Fruit fly (Drosophila melanogaster): ENCODE results near the gene Cht11.
A peak's percentile ranks its signal among the peaks of the same experiment; 100 is the strongest.

Cht11 gene

DNA sequence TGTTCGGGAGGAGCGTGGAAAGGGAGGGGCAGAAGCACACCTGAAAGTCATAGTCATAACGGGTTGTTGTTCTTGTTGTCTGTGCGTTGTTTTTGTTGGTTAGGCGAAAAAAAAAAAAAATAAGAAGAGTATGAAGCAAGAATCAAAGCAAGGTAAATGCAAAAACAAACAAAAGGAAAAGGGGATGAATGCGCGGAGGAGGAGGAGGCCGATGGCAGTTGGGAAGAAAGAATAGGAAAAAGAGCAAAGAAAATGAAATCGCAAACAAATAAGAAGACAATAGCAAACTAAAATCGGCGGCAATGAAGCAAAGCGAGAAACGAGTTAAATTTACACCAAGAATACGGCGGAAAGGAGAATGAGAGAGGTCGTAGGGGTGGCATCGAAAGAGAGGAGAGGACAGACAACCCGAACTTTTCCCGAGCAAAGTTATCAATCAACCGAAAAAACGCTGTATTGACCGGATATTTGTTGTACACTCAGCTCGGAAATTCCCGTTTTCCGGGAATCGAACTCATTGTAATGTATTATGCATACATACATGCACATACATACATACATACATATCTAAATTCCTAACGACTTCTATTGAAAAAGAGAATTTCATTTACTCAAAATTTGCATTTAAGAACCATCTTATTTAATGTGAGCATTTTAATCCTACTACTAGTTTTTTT, 11.2 kb upstream of the Cht11 start (continued):
- 0 out of 2 replicates have a peak, but pooled peaks have one; percentile 28 for TF ChIP-seq CG14441 (GFP tag; IDR thresholded peaks at IDR 0.05)
- TF ChIP-seq CG30403 (GFP tag; optimal IDR thresholded peaks at IDR 0.05), result peak; percentile 1
- no peak for TF ChIP-seq CG2889 (GFP tag; IDR thresholded peaks at IDR 0.05)
- TF ChIP-seq CG31441 (GFP tag; IDR thresholded peaks at IDR 0.05), result peak; percentile 49
- no peak for TF ChIP-seq BEAF-32 (GFP tag; optimal IDR thresholded peaks at IDR 0.05)
- peak; percentile 4 for TF ChIP-seq CG1603 (tag; optimal IDR thresholded peaks at IDR 0.05)
- peak; percentile 20 for TF ChIP-seq CG7839 (tag; optimal IDR thresholded peaks at IDR 0.05)
- TF ChIP-seq Nf-YB (GFP tag; optimal IDR thresholded peaks at IDR 0.05), result no peak
- TF ChIP-seq Poxn (GFP tag; IDR thresholded peaks at IDR 0.05), result no peak
- no peak for TF ChIP-seq peb (GFP tag; IDR thresholded peaks at IDR 0.05)
- peak; percentile 27 to 69 for TF ChIP-seq Trl (optimal IDR thresholded peaks at IDR 0.05)
- TF ChIP-seq Trl (GFP tag; optimal IDR thresholded peaks at IDR 0.05), result no peak
- TF ChIP-seq CrebB (tag; optimal IDR thresholded peaks at IDR 0.05), result no peak
- TF ChIP-seq grau (tag; optimal IDR thresholded peaks at IDR 0.05), result peak; percentile 27
- TF ChIP-seq CG6689 (GFP tag; IDR thresholded peaks at IDR 0.05), result peak; percentile 26; the same call in 1 of the 2 replicates
- TF ChIP-seq CG13296 (GFP tag; optimal IDR thresholded peaks at IDR 0.05), result no peak
- TF ChIP-seq Dp (GFP tag; optimal IDR thresholded peaks at IDR 0.05), result no peak
- TF ChIP-seq CG12155 (GFP tag; optimal IDR thresholded peaks at IDR 0.05), result no peak
- no peak for TF ChIP-seq CG13424 (tag; optimal IDR thresholded peaks at IDR 0.05)
- no peak for TF ChIP-seq Bdp1 (GFP tag; optimal IDR thresholded peaks at IDR 0.05)
- TF ChIP-seq CG17359 (tag; optimal IDR thresholded peaks at IDR 0.05), result peak; percentile 36
- TF ChIP-seq CG3163 (GFP tag; optimal IDR thresholded peaks at IDR 0.05), result no peak
- TF ChIP-seq phol (tag; optimal IDR thresholded peaks at IDR 0.05), result peak; percentile 53
- TF ChIP-seq zf30C (GFP tag; optimal IDR thresholded peaks at IDR 0.05), result no peak
- no peak for TF ChIP-seq CG7357 (GFP tag; IDR thresholded peaks at IDR 0.05)
- TF ChIP-seq CG8359 (GFP tag; optimal IDR thresholded peaks at IDR 0.05; ENCODE audit: borderline replicate concordance), result no peak
- TF ChIP-seq PHDP (tag; optimal IDR thresholded peaks at IDR 0.05), result no peak
- no peak for TF ChIP-seq Doc3 (GFP tag; IDR thresholded peaks at IDR 0.05; ENCODE audit: partially characterized antibody)
- TF ChIP-seq CG1832 (GFP tag; optimal IDR thresholded peaks at IDR 0.05), result no peak
- TF ChIP-seq D19A (tag; optimal IDR thresholded peaks at IDR 0.05), result peak; percentile 31
- TF ChIP-seq sqz (GFP tag; optimal IDR thresholded peaks at IDR 0.05), result no peak
- TF ChIP-seq fd96Cb (tag; optimal IDR thresholded peaks at IDR 0.05), result peak; percentile 35
- no peak for TF ChIP-seq D (optimal IDR thresholded peaks at IDR 0.05)
- TF ChIP-seq D (GFP tag; optimal IDR thresholded peaks at IDR 0.05), result no peak
- TF ChIP-seq CG32532 (GFP tag; IDR thresholded peaks at IDR 0.05), result no peak
- TF ChIP-seq slou (GFP tag; optimal IDR thresholded peaks at IDR 0.05), result no peak
- TF ChIP-seq Rx (GFP tag; IDR thresholded peaks at IDR 0.05), result no peak
- peak; percentile 23 for TF ChIP-seq tap (tag; optimal IDR thresholded peaks at IDR 0.05)
- peak; percentile 23 for TF ChIP-seq CG15514 (GFP tag; optimal IDR thresholded peaks at IDR 0.05)
- TF ChIP-seq CG10274 (GFP tag; optimal IDR thresholded peaks at IDR 0.05), result no peak
- TF ChIP-seq CG6765 (GFP tag; optimal IDR thresholded peaks at IDR 0.05), result no peak
- TF ChIP-seq bigmax (GFP tag; optimal IDR thresholded peaks at IDR 0.05), result no peak
- TF ChIP-seq CG13624 (GFP tag; optimal IDR thresholded peaks at IDR 0.05), result no peak
- no peak for TF ChIP-seq HLH3B (GFP tag; IDR thresholded peaks at IDR 0.05)
- no peak for TF ChIP-seq pan (optimal IDR thresholded peaks at IDR 0.05)
- no peak for TF ChIP-seq pan (GFP tag; optimal IDR thresholded peaks at IDR 0.05 in 1 of 2, IDR thresholded peaks at IDR 0.05 in 1 of 2)
- peak; percentile 13 for TF ChIP-seq psq (GFP tag; optimal IDR thresholded peaks at IDR 0.05)
- no peak for TF ChIP-seq NfI (GFP tag; optimal IDR thresholded peaks at IDR 0.05)
- no peak for TF ChIP-seq da (GFP tag; optimal IDR thresholded peaks at IDR 0.05)
- no peak for TF ChIP-seq gsb (GFP tag; IDR thresholded peaks at IDR 0.05)
- peak; percentile 55 for TF ChIP-seq CG18262 (tag; optimal IDR thresholded peaks at IDR 0.05)
